Worm (Caenorhabditis elegans): ENCODE data around the gene F54D10.5.

The F54D10.5 gene

ce11 chrII:3810550-3810949 lies 2.6 kb upstream of the F54D10.5 start:
- peak; percentile 37 to 60 for TF ChIP-seq lsy-2 (tag; optimal IDR thresholded peaks at IDR 0.05)
- no peak for TF ChIP-seq C16A3.4 (tag; optimal IDR thresholded peaks at IDR 0.05)
- peak; percentile 53 for TF ChIP-seq nhr-20 (tag; optimal IDR thresholded peaks at IDR 0.05)
- peak; percentile 25 for TF ChIP-seq nhr-90 (tag; optimal IDR thresholded peaks at IDR 0.05; ENCODE audit: poor library complexity)
- no peak for TF ChIP-seq ces-1 (GFP tag; optimal IDR thresholded peaks at IDR 0.05)
- peak; percentile 59 for TF ChIP-seq mep-1 (tag; optimal IDR thresholded peaks at IDR 0.05)
- peak; percentile 32 for TF ChIP-seq tbx-2 (tag; optimal IDR thresholded peaks at IDR 0.05)
- no peak for TF ChIP-seq pax-3 (tag; optimal IDR thresholded peaks at IDR 0.05)
- peak; percentile 47 for TF ChIP-seq nhr-85 (tag)
- TF ChIP-seq nhr-19 (GFP tag; conservative IDR thresholded peaks at IDR 0.05): peak; percentile 32; the same call in 1 of the 2 replicates
- TF ChIP-seq nhr-47 (tag; optimal IDR thresholded peaks at IDR 0.05): peak; percentile 51
- peak; percentile 30 for TF ChIP-seq rnt-1 (tag; optimal IDR thresholded peaks at IDR 0.05)
- peak; percentile 62 for TF ChIP-seq nhr-71 (tag; optimal IDR thresholded peaks at IDR 0.05)
- TF ChIP-seq F16B12.6 (tag; optimal IDR thresholded peaks at IDR 0.05): peak; percentile 1
- peak; percentile 44 to 46 for TF ChIP-seq lin-35 (GFP tag; optimal IDR thresholded peaks at IDR 0.05)
- no peak for TF ChIP-seq unc-30 (tag; optimal IDR thresholded peaks at IDR 0.05)
- peak; percentile 19 for TF ChIP-seq nhr-11 (tag; optimal IDR thresholded peaks at IDR 0.05)
- peak; percentile 40 to 46 for TF ChIP-seq efl-1 (optimal IDR thresholded peaks at IDR 0.05)
- peak; percentile 28 to 95 for TF ChIP-seq efl-1 (GFP tag; optimal IDR thresholded peaks at IDR 0.05 in 1 of 2)
- peak; percentile 24 for TF ChIP-seq dsc-1 (tag; optimal IDR thresholded peaks at IDR 0.05)
- no peak for TF ChIP-seq mab-9 (GFP tag; IDR thresholded peaks at IDR 0.05)
- TF ChIP-seq sptf-1 (tag; optimal IDR thresholded peaks at IDR 0.05): no peak
- peak; percentile 23 for TF ChIP-seq xbp-1 (tag; optimal IDR thresholded peaks at IDR 0.05)
- TF ChIP-seq ztf-11 (tag; optimal IDR thresholded peaks at IDR 0.05): no peak
- peak; percentile 85 for TF ChIP-seq lin-14 (GFP tag; optimal IDR thresholded peaks at IDR 0.05)
- no peak for TF ChIP-seq fos-1 (tag; optimal IDR thresholded peaks at IDR 0.05)
- TF ChIP-seq snu-23 (GFP tag; optimal IDR thresholded peaks at IDR 0.05): peak; percentile 51
- TF ChIP-seq blmp-1 (tag; optimal IDR thresholded peaks at IDR 0.05): peak; percentile 20
- TF ChIP-seq swsn-7 (tag; optimal IDR thresholded peaks at IDR 0.05): peak; percentile 27
- TF ChIP-seq elt-2 (tag; optimal IDR thresholded peaks at IDR 0.05): peak; percentile 73
- peak; percentile 73 for TF ChIP-seq fkh-8 (tag; optimal IDR thresholded peaks at IDR 0.05)
- peak in 1 of 2 experiments; percentile 30 for TF ChIP-seq mdl-1 (tag; optimal IDR thresholded peaks at IDR 0.05)
- peak in 2 of 3 experiments; percentile 17 to 42 for TF ChIP-seq dpl-1 (GFP tag; optimal IDR thresholded peaks at IDR 0.05)

DNA sequence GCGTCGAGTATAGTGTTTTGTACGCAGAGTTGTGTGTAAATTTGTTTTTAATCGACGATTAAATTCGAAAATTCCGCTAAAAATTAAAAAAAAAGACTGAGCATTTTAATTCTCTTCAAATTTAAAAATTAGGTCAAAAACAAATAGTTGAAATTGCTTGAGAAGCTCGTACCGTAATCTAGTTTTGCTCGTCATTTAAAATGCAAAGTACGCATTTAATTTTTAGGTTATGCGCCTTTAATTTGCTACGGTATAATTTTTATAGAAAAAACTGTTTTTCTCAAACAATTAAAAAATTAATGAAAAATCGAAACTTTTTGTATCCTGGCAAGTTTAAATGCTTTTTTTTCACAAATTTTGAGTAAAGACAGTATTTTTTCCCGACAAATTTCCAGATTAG lies 666 bp upstream of the F54D10.5 start:
- TF ChIP-seq pqm-1 (tag; optimal IDR thresholded peaks at IDR 0.05): no peak
- TF ChIP-seq lin-15B (tag; optimal IDR thresholded peaks at IDR 0.05): no peak
- no peak for TF ChIP-seq dpl-1 (GFP tag; optimal IDR thresholded peaks at IDR 0.05)
- TF ChIP-seq rnt-1 (tag; optimal IDR thresholded peaks at IDR 0.05): no peak
- no peak for TF ChIP-seq fkh-8 (tag; optimal IDR thresholded peaks at IDR 0.05)
- no peak for TF ChIP-seq blmp-1 (tag; optimal IDR thresholded peaks at IDR 0.05)
- TF ChIP-seq tbx-2 (tag; optimal IDR thresholded peaks at IDR 0.05): no peak
- no peak for TF ChIP-seq nhr-76 (tag; optimal IDR thresholded peaks at IDR 0.05)
- no peak for TF ChIP-seq nhr-12 (tag; optimal IDR thresholded peaks at IDR 0.05)
- no peak for TF ChIP-seq lsy-2 (tag; optimal IDR thresholded peaks at IDR 0.05)
- no peak for TF ChIP-seq nhr-84 (tag; optimal IDR thresholded peaks at IDR 0.05)

- no peak for TF ChIP-seq pqm-1 (tag; optimal IDR thresholded peaks at IDR 0.05)
- no peak for TF ChIP-seq vab-15 (tag; optimal IDR thresholded peaks at IDR 0.05)
- no peak for TF ChIP-seq hlh-4 (tag; optimal IDR thresholded peaks at IDR 0.05)
These were observed 1.0 kb downstream of the F54D10.5 start, which contains the start of gene F54D10.4 for ce11 chrII:3806964-3807363. Gene F54D10.4 (minus strand): TSS chrII:3807064.
